Fruit fly (Drosophila melanogaster): ENCODE data around the gene Sry-alpha.

DNA sequence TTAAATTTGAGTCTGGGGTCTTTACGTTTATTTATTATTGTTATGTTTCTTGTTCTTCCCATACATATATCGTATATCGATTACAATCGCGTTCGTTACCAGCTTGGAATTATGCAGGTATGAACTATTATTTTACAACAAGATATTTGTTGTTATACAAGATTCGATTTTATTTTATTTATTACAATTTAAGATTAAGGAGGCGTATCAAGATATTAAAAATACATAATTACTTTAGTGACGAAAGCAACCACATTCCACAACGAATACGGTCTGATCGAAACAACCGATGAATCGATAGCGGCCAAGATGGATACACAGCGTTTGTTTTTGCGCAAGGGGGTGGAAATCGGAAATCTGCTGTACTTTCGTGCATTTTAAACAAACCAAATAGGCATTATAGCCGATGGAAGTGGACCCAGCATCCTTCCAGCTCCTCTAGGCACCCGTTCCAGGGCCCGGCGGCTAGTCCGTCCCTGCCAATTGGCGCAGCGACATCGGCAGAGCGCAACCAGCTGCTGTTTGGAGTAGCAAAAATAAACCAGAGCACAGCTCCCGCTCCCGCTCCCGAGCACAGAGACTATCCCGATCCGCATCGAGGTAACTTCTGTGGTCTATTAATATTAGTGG, 41.8 kb upstream of the Sry-alpha start, which contains the start of the genes CG15525 and CG11504:
- TF ChIP-seq Mnt (GFP tag; optimal IDR thresholded peaks at IDR 0.05) = peak; percentile 42
- TF ChIP-seq CG7045 (GFP tag; optimal IDR thresholded peaks at IDR 0.05) = no peak
- no peak for TF ChIP-seq Clk (GFP tag; optimal IDR thresholded peaks at IDR 0.05)
- no peak for TF ChIP-seq CG5204 (GFP tag; optimal IDR thresholded peaks at IDR 0.05)
- TF ChIP-seq CG14711 (tag; optimal IDR thresholded peaks at IDR 0.05) = peak; percentile 29

Data from whole organism, adult.